Worm (Caenorhabditis elegans): ENCODE data around the gene T27F7.12.

The T27F7.12 gene

ce11 chrII:4975311-4975710 is 14.6 kb upstream of the T27F7.12 start:
- TF ChIP-seq zfp-2 (tag; optimal IDR thresholded peaks at IDR 0.05) (no peak), Y75B8A.6 (GFP tag; IDR thresholded peaks at IDR 0.05) (no peak), mdt-29 (GFP tag; IDR thresholded peaks at IDR 0.05) (no peak), lir-3 (tag; optimal IDR thresholded peaks at IDR 0.05) (no peak), ceh-82 (tag; optimal IDR thresholded peaks at IDR 0.05) (no peak), aha-1 (tag) (no peak), hmg-1.1 (GFP tag; IDR thresholded peaks at IDR 0.05) (no peak), saeg-2 (GFP tag; IDR thresholded peaks at IDR 0.05) (no peak), ZK337.2 (GFP tag; IDR thresholded peaks at IDR 0.05) (no peak), zip-2 (tag; optimal IDR thresholded peaks at IDR 0.05) (no peak), mes-2 (tag; optimal IDR thresholded peaks at IDR 0.05; ENCODE audit: poor library complexity, severe bottlenecking) (no peak), nhr-28 (tag; optimal IDR thresholded peaks at IDR 0.05) (no peak), rbr-2 (tag; optimal IDR thresholded peaks at IDR 0.05) (no peak), ceh-32 (tag; optimal IDR thresholded peaks at IDR 0.05; ENCODE audit: poor library complexity) (no peak), ctbp-1 (GFP tag; IDR thresholded peaks at IDR 0.05) (no peak)

DNA sequence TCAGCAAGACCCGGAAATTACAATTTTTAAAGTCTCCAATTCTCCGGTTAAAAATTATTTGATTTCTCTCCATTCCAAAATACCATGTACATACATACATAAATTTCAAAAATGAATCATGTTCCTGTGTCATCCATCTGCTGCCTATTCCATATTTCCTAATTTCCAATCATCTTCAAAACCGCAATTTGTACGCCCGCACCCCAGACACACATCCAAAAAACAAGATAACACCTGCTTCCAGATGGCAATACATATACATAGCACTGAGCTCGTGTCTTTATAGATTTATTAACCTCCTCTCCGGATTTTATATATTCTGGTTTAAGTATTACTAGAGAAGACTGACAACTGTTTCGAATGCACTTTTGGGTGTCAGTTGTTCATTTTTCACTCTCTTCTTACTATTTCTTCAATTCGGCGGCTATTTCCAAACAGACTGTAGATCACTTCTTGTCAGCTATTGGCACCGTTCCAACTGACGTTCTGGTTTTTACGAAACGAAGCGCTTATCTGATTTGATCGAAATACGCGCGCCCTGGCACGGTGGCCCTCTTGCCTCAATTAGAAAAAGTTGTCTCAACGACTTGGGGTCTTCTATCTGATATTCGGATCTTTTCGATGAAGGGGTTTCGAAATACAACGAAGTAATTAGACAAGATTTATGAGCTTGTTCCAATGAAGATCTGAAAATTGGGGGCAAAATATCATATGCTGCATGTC is 8.1 kb upstream of the T27F7.12 start:
- TF ChIP-seq nhr-48 (tag; optimal IDR thresholded peaks at IDR 0.05) (no peak), ceh-20 (GFP tag; IDR thresholded peaks at IDR 0.05) (no peak), nhr-77 (tag; optimal IDR thresholded peaks at IDR 0.05) (no peak), daf-19 (GFP tag; conservative IDR thresholded peaks at IDR 0.05) (no peak), aha-1 (tag) (peak; percentile 40), cey-2 (tag; optimal IDR thresholded peaks at IDR 0.05; ENCODE audit: borderline replicate concordance, insufficient read depth) (no peak), F49E8.2 (tag; optimal IDR thresholded peaks at IDR 0.05; ENCODE audit: borderline replicate concordance) (no peak), hmg-1.1 (GFP tag; IDR thresholded peaks at IDR 0.05) (no peak)

DNA sequence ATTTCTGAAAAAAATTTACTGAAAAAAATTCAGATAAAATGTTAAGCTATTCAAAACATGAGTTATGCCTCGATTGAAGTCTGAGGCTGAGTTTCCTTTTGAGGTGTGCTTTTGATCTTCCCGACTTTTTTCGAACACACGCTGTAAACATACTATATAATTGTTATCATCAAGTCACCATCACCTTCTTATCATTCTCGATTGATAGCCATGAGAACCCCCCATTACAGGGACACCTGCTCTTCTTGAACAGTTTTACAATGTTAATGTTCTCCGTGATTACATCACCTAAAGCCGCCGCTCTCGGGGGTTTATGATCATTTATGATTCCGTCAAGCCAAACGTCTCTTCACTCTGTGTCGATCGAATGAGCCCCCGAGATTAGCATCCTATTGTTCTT is 5.8 kb upstream of the T27F7.12 start:
- no peak for TF ChIP-seq daf-16 (GFP tag; optimal IDR thresholded peaks at IDR 0.05)
- TF ChIP-seq daf-16 (tag; optimal IDR thresholded peaks at IDR 0.05), result peak; percentile 45
- TF ChIP-seq F10B5.3 (tag; optimal IDR thresholded peaks at IDR 0.05), result no peak
- TF ChIP-seq pqm-1 (tag; optimal IDR thresholded peaks at IDR 0.05), result peak; percentile 15

ce11 chrII:4985961-4986503 is 3.9 kb upstream of the T27F7.12 start:
- peak in 1 of 2 experiments; percentile 95 for TF ChIP-seq unc-62 (GFP tag; optimal IDR thresholded peaks at IDR 0.05 in 1 of 2)
- no peak for TF ChIP-seq unc-62 (tag; optimal IDR thresholded peaks at IDR 0.05)
- TF ChIP-seq fkh-10 (GFP tag; optimal IDR thresholded peaks at IDR 0.05), result no peak
- peak; percentile 63 for TF ChIP-seq hlh-30 (tag; optimal IDR thresholded peaks at IDR 0.05; ENCODE audit: insufficient read depth)
- TF ChIP-seq dmd-6 (GFP tag; IDR thresholded peaks at IDR 0.05), result peak; percentile 29; the same call in 1 of the 2 replicates

DNA sequence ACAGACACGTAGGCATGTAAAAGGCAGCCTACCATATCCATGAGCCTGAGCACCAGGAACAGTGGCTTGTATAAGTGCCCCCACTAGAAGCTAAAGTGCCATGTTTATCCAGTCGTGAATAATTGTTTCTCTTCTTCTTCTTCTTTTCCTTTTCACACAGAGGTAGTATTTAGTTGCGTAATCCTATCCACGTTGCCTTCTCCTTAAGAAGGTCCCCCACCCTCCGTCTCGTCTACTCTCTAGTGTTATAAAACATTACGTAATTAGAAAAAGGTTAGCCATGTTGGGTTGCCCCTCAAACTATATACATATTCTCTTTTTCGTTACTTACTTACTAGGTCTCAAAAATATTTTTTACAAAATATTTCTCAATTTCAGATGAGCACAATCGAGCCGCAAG is 3.2 kb upstream of the T27F7.12 start:
- TF ChIP-seq daf-19 (GFP tag; conservative IDR thresholded peaks at IDR 0.05) (no peak), jun-1 (tag; optimal IDR thresholded peaks at IDR 0.05) (no peak), egl-27 (tag; optimal IDR thresholded peaks at IDR 0.05) (no peak), ceh-82 (tag; optimal IDR thresholded peaks at IDR 0.05) (no peak), hlh-11 (tag; optimal IDR thresholded peaks at IDR 0.05) (no peak), nhr-10 (tag; optimal IDR thresholded peaks at IDR 0.05) (no peak), Y48G9A.11 (GFP tag; IDR thresholded peaks at IDR 0.05) (no peak), ctbp-1 (GFP tag; IDR thresholded peaks at IDR 0.05) (no peak), lin-15B (tag; optimal IDR thresholded peaks at IDR 0.05) (no peak), lim-7 (GFP tag; IDR thresholded peaks at IDR 0.05) (no peak), nhr-28 (tag; optimal IDR thresholded peaks at IDR 0.05) (no peak), nhr-41 (GFP tag; IDR thresholded peaks at IDR 0.05) (no peak), dmd-6 (GFP tag; IDR thresholded peaks at IDR 0.05) (no peak), fkh-10 (GFP tag; optimal IDR thresholded peaks at IDR 0.05) (no peak), nhr-6 (tag; optimal IDR thresholded peaks at IDR 0.05) (no peak), daf-8 (GFP tag; IDR thresholded peaks at IDR 0.05) (no peak), daf-16 (GFP tag; optimal IDR thresholded peaks at IDR 0.05) (no peak), daf-16 (tag; optimal IDR thresholded peaks at IDR 0.05) (no peak)

Measured in whole organism, L4 larva.